Fruit fly (Drosophila melanogaster) whole organism, embryonic: ENCODE measurements around the gene lama.

Experiments
- Ada2b ChIP-seq: fragments of 200-800 bp; sonication (Bioruptor generic); IDR thresholded peaks from 2 replicates; pipeline ENCODE4 v1.3.6; 2022; ENCODE audit warnings: missing biosample characterization, missing genetic modification characterization
- Bdp1 ChIP-seq: fragments of 200-800 bp; sonication (Bioruptor generic); optimal IDR thresholded peaks from 3 replicates; lab custom pipeline; 2016; ENCODE audit warnings: missing biosample characterization, missing genetic modification characterization
- Bgb ChIP-seq: fragments of 200-800 bp; sonication (Bioruptor generic); IDR thresholded peaks from 2 replicates; pipeline ENCODE4 v1.3.6; 2022; ENCODE audit warnings: missing biosample characterization, missing genetic modification characterization; ENCODE audit not compliant: partially characterized antibody
- Blimp-1 ChIP-seq: fragments of 200-800 bp; sonication (Bioruptor generic); optimal IDR thresholded peaks from 3 replicates; lab custom pipeline; 2018; ENCODE audit warnings: missing biosample characterization, missing genetic modification characterization, mild to moderate bottlenecking, moderate library complexity, missing genetic modification reagents
- CG11085 ChIP-seq: fragments of 200-800 bp; sonication (Bioruptor generic); IDR thresholded peaks from 2 replicates; pipeline ENCODE4 v1.3.6; 2022; ENCODE audit warnings: missing biosample characterization, missing genetic modification characterization
- CG11247 ChIP-seq: fragments of 200-800 bp; sonication (Bioruptor generic); IDR thresholded peaks from 2 replicates; pipeline ENCODE4 v1.3.6; 2022; ENCODE audit warnings: missing biosample characterization, missing genetic modification characterization
- CG11456 ChIP-seq: fragments of 200-800 bp; sonication (Bioruptor generic); IDR thresholded peaks from 3 replicates; pipeline ENCODE4 v1.3.6; 2022; ENCODE audit warnings: missing biosample characterization, missing genetic modification characterization
- CG1233 ChIP-seq: fragments of 200-800 bp; sonication (Bioruptor generic); optimal IDR thresholded peaks from 4 replicates; lab custom pipeline; 2018; ENCODE audit warnings: missing biosample characterization, mild to moderate bottlenecking, missing genetic modification characterization
- CG13287 ChIP-seq: fragments of 200-800 bp; sonication (Bioruptor generic); IDR thresholded peaks from 2 replicates; pipeline ENCODE4 v1.3.6; 2022; ENCODE audit warnings: missing biosample characterization, missing genetic modification characterization; ENCODE audit not compliant: partially characterized antibody
- CG13775 ChIP-seq: fragments of 200-800 bp; sonication (Bioruptor generic); optimal IDR thresholded peaks from 3 replicates; lab custom pipeline; 2017; ENCODE audit warnings: missing biosample characterization, mild to moderate bottlenecking, missing genetic modification characterization
- CG14667 ChIP-seq: fragments of 200-800 bp; sonication (Bioruptor generic); IDR thresholded peaks from 2 replicates; pipeline ENCODE4 v1.3.6; 2022; ENCODE audit warnings: missing biosample characterization, missing genetic modification characterization
- CG14965 ChIP-seq: fragments of 200-800 bp; sonication (Bioruptor generic); optimal IDR thresholded peaks from 2 replicates; lab custom pipeline; 2016; ENCODE audit warnings: missing biosample characterization, missing genetic modification characterization, borderline replicate concordance
- CG15479 ChIP-seq: fragments of 200-800 bp; sonication (Bioruptor generic); optimal IDR thresholded peaks from 3 replicates; lab custom pipeline; 2019; ENCODE audit warnings: missing biosample characterization, mild to moderate bottlenecking, missing genetic modification characterization, moderate library complexity
- CG16779 ChIP-seq: fragments of 200-800 bp; sonication (Bioruptor generic); IDR thresholded peaks from 2 replicates; pipeline ENCODE4 v1.3.6; 2022; ENCODE audit warnings: missing biosample characterization, missing genetic modification characterization
- CG17186 ChIP-seq: fragments of 200-800 bp; sonication (Bioruptor generic); optimal IDR thresholded peaks from 3 replicates; lab custom pipeline; 2017; ENCODE audit warnings: missing biosample characterization, missing genetic modification reagents, missing genetic modification characterization
- CG18619 ChIP-seq: fragments of 200-800 bp; sonication (Bioruptor generic); optimal IDR thresholded peaks from 3 replicates; lab custom pipeline; 2017; ENCODE audit warnings: missing biosample characterization, mild to moderate bottlenecking, missing genetic modification characterization
- CG2712 ChIP-seq: fragments of 200-800 bp; optimal IDR thresholded peaks from 3 replicates; lab custom pipeline; 2019; ENCODE audit warnings: missing biosample characterization, mild to moderate bottlenecking, missing genetic modification characterization, moderate library complexity
- CG30020 ChIP-seq: fragments of 200-800 bp; optimal IDR thresholded peaks from 2 replicates; lab custom pipeline; 2019; ENCODE audit warnings: missing biosample characterization, mild to moderate bottlenecking, missing genetic modification characterization, moderate library complexity
- CG4854 ChIP-seq: fragments of 200-800 bp; sonication (Bioruptor generic); optimal IDR thresholded peaks from 2 replicates; lab custom pipeline; 2016; ENCODE audit warnings: missing biosample characterization, missing genetic modification characterization, inconsistent platforms
- CG6813 ChIP-seq: fragments of 200-800 bp; sonication (Bioruptor generic); optimal IDR thresholded peaks from 2 replicates; lab custom pipeline; 2017; ENCODE audit warnings: missing biosample characterization, missing genetic modification characterization, mild to moderate bottlenecking, moderate library complexity, missing genetic modification reagents
- CG7556 ChIP-seq: fragments of 200-800 bp; sonication (Bioruptor generic); optimal IDR thresholded peaks from 2 replicates; lab custom pipeline; 2017; ENCODE audit warnings: missing biosample characterization, mild to moderate bottlenecking, missing genetic modification characterization
- CG9797 ChIP-seq: fragments of 200-800 bp; sonication (Bioruptor generic); optimal IDR thresholded peaks from 3 replicates; lab custom pipeline; 2018; ENCODE audit warnings: missing biosample characterization, mild to moderate bottlenecking, missing genetic modification characterization
- CTCF ChIP-seq: fragments of 200-800 bp; sonication (Bioruptor generic); optimal IDR thresholded peaks from 2 replicates; lab custom pipeline; 2017; ENCODE audit warnings: missing biosample characterization, mild to moderate bottlenecking, missing genetic modification characterization, moderate library complexity
- Dip2 ChIP-seq: fragments of 200-800 bp; sonication (Bioruptor generic); IDR thresholded peaks from 2 replicates; pipeline ENCODE4 v1.3.6; 2022; ENCODE audit warnings: missing biosample characterization, missing genetic modification characterization
- Dp ChIP-seq: fragments of 200-800 bp; sonication (Bioruptor generic); optimal IDR thresholded peaks from 2 replicates; lab custom pipeline; 2018; ENCODE audit warnings: missing biosample characterization, mild to moderate bottlenecking, missing genetic modification characterization, moderate library complexity
- Ets65A ChIP-seq: fragments of 200-800 bp; sonication (Bioruptor generic); peaks from one replicate; lab custom pipeline; 2016; ENCODE audit warnings: missing biosample characterization, missing genetic modification characterization
- Fer2 ChIP-seq: fragments of 200-800 bp; sonication (Bioruptor generic); optimal IDR thresholded peaks from 2 replicates; lab custom pipeline; 2018; ENCODE audit warnings: missing biosample characterization, mild to moderate bottlenecking, missing genetic modification characterization, moderate library complexity
- HLHmδ ChIP-seq: fragments of 200-800 bp; sonication (Bioruptor generic); optimal IDR thresholded peaks from 2 replicates; lab custom pipeline; 2018; ENCODE audit warnings: missing biosample characterization, mild to moderate bottlenecking, missing genetic modification characterization, moderate library complexity
- Hr78 ChIP-seq, 2 experiments: fragments of 200-800 bp in 1 of 2; fragments of >200 bp in 1 of 2; sonication (Bioruptor generic) in 1 of 2; optimal IDR thresholded peaks; 2 replicates each; lab custom pipeline; 2017 to 2019; ENCODE audit warnings: missing biosample characterization in 2 of 2, missing genetic modification characterization in 2 of 2, mild to moderate bottlenecking in 1 of 2, moderate library complexity in 1 of 2
- Jarid2 ChIP-seq: fragments of 200-800 bp; sonication (Bioruptor generic); optimal IDR thresholded peaks from 3 replicates; lab custom pipeline; 2017; ENCODE audit warnings: mild to moderate bottlenecking, missing biosample characterization, missing genetic modification reagents, missing genetic modification characterization
- MTF-1 ChIP-seq: fragments of 200-800 bp; sonication (Bioruptor generic); optimal IDR thresholded peaks from 2 replicates; lab custom pipeline; 2018; ENCODE audit warnings: missing biosample characterization, mild to moderate bottlenecking, missing genetic modification characterization, borderline replicate concordance
- Oaz ChIP-seq: fragments of 200-800 bp; sonication (Bioruptor generic); IDR thresholded peaks from 2 replicates; pipeline ENCODE4 v1.3.6; 2022; ENCODE audit warnings: missing biosample characterization, missing genetic modification characterization
- Rfx ChIP-seq: fragments of 200-800 bp; sonication (Bioruptor generic); IDR thresholded peaks from 2 replicates; pipeline ENCODE4 v1.3.6; 2022; ENCODE audit warnings: missing biosample characterization, missing genetic modification characterization
- Sin3A ChIP-seq: fragments of >200 bp; optimal IDR thresholded peaks from 2 replicates; lab custom pipeline; 2018
- Vsx1 ChIP-seq: fragments of 200-800 bp; sonication (Bioruptor generic); optimal IDR thresholded peaks from 2 replicates; lab custom pipeline; 2017; ENCODE audit warnings: missing biosample characterization, mild to moderate bottlenecking, missing genetic modification characterization, missing genetic modification reagents
- Xbp1 ChIP-seq: fragments of 200-800 bp; sonication (Bioruptor generic); optimal IDR thresholded peaks from 3 replicates; lab custom pipeline; 2016; ENCODE audit warnings: missing biosample characterization, mild to moderate bottlenecking, missing genetic modification characterization
- cg ChIP-seq: fragments of 200-800 bp; sonication (Bioruptor generic); optimal IDR thresholded peaks from 3 replicates; lab custom pipeline; 2019; ENCODE audit warnings: missing biosample characterization, mild to moderate bottlenecking, missing genetic modification characterization, moderate library complexity
- corto ChIP-seq: fragments of 200-800 bp; sonication (Bioruptor generic); optimal IDR thresholded peaks from 2 replicates; lab custom pipeline; 2016; ENCODE audit warnings: missing biosample characterization, mild to moderate bottlenecking, missing genetic modification characterization, moderate library complexity
- crp ChIP-seq, 2 experiments: fragments of 200-800 bp; sonication (Bioruptor generic); optimal IDR thresholded peaks; 2 replicates in 1 of 2; 3 replicates in 1 of 2; lab custom pipeline; 2017; ENCODE audit warnings: missing biosample characterization in 2 of 2, missing genetic modification characterization in 2 of 2, mild to moderate bottlenecking in 1 of 2, moderate library complexity in 1 of 2
- emc ChIP-seq: fragments of 200-800 bp; sonication (Bioruptor generic); optimal IDR thresholded peaks from 2 replicates; lab custom pipeline; 2016; ENCODE audit warnings: missing biosample characterization, missing genetic modification characterization
- hb ChIP-seq: fragments of 200-800 bp; sonication (Bioruptor generic); IDR thresholded peaks from 3 replicates; pipeline ENCODE4 v1.3.6; 2022; ENCODE audit warnings: missing biosample characterization, missing genetic modification characterization; ENCODE audit not compliant: partially characterized antibody
- jigr1 ChIP-seq: fragments of 200-800 bp; sonication (Bioruptor generic); IDR thresholded peaks from 3 replicates; pipeline ENCODE4 v1.3.6; 2022; ENCODE audit warnings: missing biosample characterization, missing genetic modification characterization
- jumu ChIP-seq: fragments of 200-800 bp; sonication (Bioruptor generic); optimal IDR thresholded peaks from 3 replicates; lab custom pipeline; 2016; ENCODE audit warnings: missing biosample characterization, missing genetic modification characterization
- lab ChIP-seq: fragments of 200-800 bp; sonication (Bioruptor generic); optimal IDR thresholded peaks from 3 replicates; lab custom pipeline; 2017; ENCODE audit warnings: missing biosample characterization, missing genetic modification characterization, mild to moderate bottlenecking, moderate library complexity, missing genetic modification reagents
- nmo ChIP-seq: fragments of 200-800 bp; sonication (Bioruptor generic); optimal IDR thresholded peaks from 2 replicates; lab custom pipeline; 2018; ENCODE audit warnings: missing biosample characterization, mild to moderate bottlenecking, missing genetic modification characterization, moderate library complexity
- psq ChIP-seq: fragments of 200-800 bp; sonication (Bioruptor generic); optimal IDR thresholded peaks from 2 replicates; lab custom pipeline; 2017; ENCODE audit warnings: missing biosample characterization, missing genetic modification characterization
- row ChIP-seq: fragments of 200-800 bp; sonication (Bioruptor generic); IDR thresholded peaks from 3 replicates; pipeline ENCODE4 v1.3.6; 2022; ENCODE audit warnings: missing biosample characterization, missing genetic modification characterization
- sens ChIP-seq: fragments of 200-800 bp; sonication (Bioruptor generic); peaks from one replicate; lab custom pipeline; 2016; ENCODE audit warnings: missing biosample characterization, missing genetic modification characterization
- seq ChIP-seq: fragments of 200-800 bp; sonication (Bioruptor generic); IDR thresholded peaks from 2 replicates; pipeline ENCODE4 v1.3.6; 2022; ENCODE audit warnings: missing biosample characterization, missing genetic modification characterization
- tgo ChIP-seq: fragments of 200-800 bp; sonication (Bioruptor generic); IDR thresholded peaks from 3 replicates; pipeline ENCODE4 v1.3.6; 2022; ENCODE audit warnings: missing biosample characterization, missing genetic modification characterization
- wor ChIP-seq: fragments of 200-800 bp; sonication (Bioruptor generic); IDR thresholded peaks from 2 replicates; pipeline ENCODE4 v1.3.6; 2022; ENCODE audit warnings: missing biosample characterization, missing genetic modification characterization

lama gene

DNA sequence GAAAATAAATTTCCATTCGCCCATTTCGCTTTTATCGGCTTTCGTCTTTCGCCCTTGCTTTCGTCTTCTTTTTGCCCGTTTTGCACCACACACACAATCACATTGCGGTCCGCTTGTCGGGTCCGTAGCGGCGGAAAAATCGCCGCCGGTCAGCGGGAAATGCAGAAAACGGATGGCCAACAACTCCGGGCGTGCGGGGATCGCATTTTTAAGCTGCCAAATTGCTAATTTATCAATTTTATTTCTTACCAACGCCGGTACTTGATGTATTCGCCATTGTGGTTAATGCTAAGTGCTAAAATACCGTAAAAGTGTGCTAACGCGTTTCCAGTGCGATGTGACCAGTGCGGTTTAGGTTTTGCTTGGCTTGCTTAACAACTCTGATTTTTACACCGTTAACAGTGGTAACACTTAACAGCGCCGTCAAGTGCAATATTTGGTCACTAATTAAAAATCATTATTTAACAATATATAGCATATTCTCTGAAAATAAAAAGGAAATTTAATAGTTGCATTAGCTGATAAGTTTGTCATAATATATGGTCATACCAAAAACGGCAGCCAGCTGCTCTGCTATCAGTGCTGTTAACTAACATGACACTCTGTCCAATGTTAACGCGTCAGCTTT lies 10.3 kb upstream of the lama start, which contains the start of the genes Uev1A and Membrin (continued):
- no peak for TF ChIP-seq CG1233 (GFP tag; lab: Kevin White, UChicago)
- TF ChIP-seq nmo (GFP tag; lab: Kevin White, UChicago), result peak; percentile 55
- no peak for TF ChIP-seq jigr1 (GFP tag; lab: Robert Waterston, UW)
- peak; percentile 92 for TF ChIP-seq Sin3A (lab: Kevin White, UChicago)
- no peak for TF ChIP-seq Fer2 (tag; lab: Kevin White, UChicago)
- no peak for TF ChIP-seq corto (GFP tag; lab: Kevin White, UChicago)
- no peak for TF ChIP-seq CG14965
- no peak for TF ChIP-seq CTCF
- no peak for TF ChIP-seq hb (GFP tag; lab: Robert Waterston, UW)
- TF ChIP-seq Bgb, result no peak
- TF ChIP-seq jumu (GFP tag; lab: Kevin White, UChicago), result no peak
- TF ChIP-seq psq (GFP tag; lab: Kevin White, UChicago), result no peak
- TF ChIP-seq sens, result peak; percentile 84
- TF ChIP-seq CG30020, result peak; percentile 12
- peak; percentile 47 for TF ChIP-seq cg (GFP tag; lab: Kevin White, UChicago)
- peak; percentile 37 for TF ChIP-seq CG17186 (GFP tag; lab: Kevin White, UChicago)
- TF ChIP-seq lab (GFP tag; lab: Kevin White, UChicago), result peak; percentile 1
- no peak; the same call in 2 of the 3 replicates for TF ChIP-seq row (GFP tag; lab: Robert Waterston, UW)
- TF ChIP-seq seq, result no peak
- TF ChIP-seq tgo, result no peak
- TF ChIP-seq Oaz (GFP tag; lab: Robert Waterston, UW), result no peak
- TF ChIP-seq Hr78 (GFP tag; optimal IDR thresholded peaks at IDR 0.05; lab: Kevin White, UChicago), result no peak
- peak; percentile 97 for TF ChIP-seq CG9797
- TF ChIP-seq Vsx1 (GFP tag; lab: Kevin White, UChicago), result no peak
- peak; percentile 5 for TF ChIP-seq Xbp1 (GFP tag; lab: Kevin White, UChicago)
- no peak for TF ChIP-seq CG11085
- no peak for TF ChIP-seq CG6813 (GFP tag; lab: Kevin White, UChicago)
- no peak for TF ChIP-seq CG11456
- TF ChIP-seq CG7556 (GFP tag; lab: Kevin White, UChicago), result no peak
- TF ChIP-seq CG4854, result no peak
- no peak for TF ChIP-seq CG18619 (GFP tag; lab: Kevin White, UChicago)
- TF ChIP-seq Dp (GFP tag; lab: Kevin White, UChicago), result peak; percentile 22
- TF ChIP-seq Jarid2, result no peak
- TF ChIP-seq CG16779 (GFP tag; lab: Robert Waterston, UW), result no peak
- TF ChIP-seq CG11247 (GFP tag; lab: Robert Waterston, UW), result no peak
- peak; percentile 4 to 80 for TF ChIP-seq crp (GFP tag; optimal IDR thresholded peaks at IDR 0.05; lab: Kevin White, UChicago)
- TF ChIP-seq wor (GFP tag; lab: Robert Waterston, UW), result no peak
- TF ChIP-seq HLHmδ, result no peak
- no peak for TF ChIP-seq MTF-1 (GFP tag; lab: Kevin White, UChicago)
- no peak for TF ChIP-seq Rfx
- no peak for TF ChIP-seq Bdp1 (GFP tag; lab: Kevin White, UChicago)
- TF ChIP-seq emc (GFP tag; lab: Kevin White, UChicago), result no peak
- TF ChIP-seq CG2712 (tag; lab: Kevin White, UChicago), result peak; percentile 30
- TF ChIP-seq Ada2b (GFP tag; lab: Robert Waterston, UW), result no peak
- no peak for TF ChIP-seq CG14667
- TF ChIP-seq CG13287 (GFP tag; lab: Robert Waterston, UW), result no peak
- TF ChIP-seq CG15479 (GFP tag; lab: Kevin White, UChicago), result peak; percentile 37
- TF ChIP-seq Blimp-1 (GFP tag; lab: Kevin White, UChicago), result no peak
- TF ChIP-seq Dip2 (GFP tag; lab: Robert Waterston, UW), result no peak
- no peak for TF ChIP-seq CG13775 (GFP tag; lab: Kevin White, UChicago)
- peak; percentile 77 for TF ChIP-seq Ets65A
